Fruit fly (Drosophila melanogaster) whole organism: Measurements from ENCODE around the gene sp3.

Experiments used
- EcR ChIP-seq, 2 experiments: fragments of >200 bp; optimal IDR thresholded peaks; 2 replicates each; lab custom pipeline; 2017; ENCODE audit warnings: missing biosample characterization in 2 of 2, missing genetic modification characterization in 2 of 2, missing genetic modification reagents in 2 of 2
- psq ChIP-seq: fragments of >200 bp; optimal IDR thresholded peaks from 2 replicates; lab custom pipeline; 2017

DNA sequence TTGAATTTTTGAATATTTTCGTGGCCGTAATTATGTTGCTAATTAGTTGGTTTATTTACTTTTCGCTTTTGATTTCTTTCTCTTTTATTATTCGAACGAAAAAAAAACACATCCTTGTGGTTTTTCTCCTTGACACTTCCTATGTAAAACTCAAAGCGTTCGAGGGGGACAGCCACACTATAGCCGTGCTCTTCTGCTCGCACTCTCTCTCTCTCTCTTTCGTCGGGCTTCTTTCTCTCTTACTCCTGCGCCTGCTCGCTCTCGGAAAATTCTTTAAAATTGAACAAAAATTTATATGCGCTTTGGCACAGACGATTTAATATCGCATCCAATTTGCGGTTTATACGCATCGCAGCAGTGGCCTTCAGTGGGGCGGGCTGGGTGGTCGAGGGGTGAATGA lies 37.2 kb downstream of the sp3 start:
- TF ChIP-seq psq (no peak), EcR (GFP tag; optimal IDR thresholded peaks at IDR 0.05; lab: Kevin White, UChicago) (no peak)
